Worm (Caenorhabditis elegans): ENCODE measurements around the gene thoc-1.

ce11 chrII:756161-756560 is 54.3 kb downstream of the thoc-1 start:
- no peak for TF ChIP-seq ztf-11 (tag; optimal IDR thresholded peaks at IDR 0.05)
- TF ChIP-seq lin-39 (tag; optimal IDR thresholded peaks at IDR 0.05), result no peak
- no peak for TF ChIP-seq fos-1 (tag; optimal IDR thresholded peaks at IDR 0.05)
- no peak for TF ChIP-seq unc-62 (GFP tag; optimal IDR thresholded peaks at IDR 0.05)
- TF ChIP-seq snpc-4 (tag; optimal IDR thresholded peaks at IDR 0.05), result no peak
- TF ChIP-seq nhr-28 (tag; optimal IDR thresholded peaks at IDR 0.05), result no peak
- no peak for TF ChIP-seq xbp-1 (tag; optimal IDR thresholded peaks at IDR 0.05)
